Worm (Caenorhabditis elegans) whole organism, early embryonic: ENCODE measurements around the gene C12D5.9.

ENCODE experiments used
- B0310.2 ChIP-seq: sonication (generic microtip); optimal IDR thresholded peaks from 2 replicates; lab custom pipeline; 2016; ENCODE audit warnings: mild to moderate bottlenecking, missing genetic modification characterization, missing compliant biosample characterization
- F13C5.2 ChIP-seq: sonication (generic microtip); optimal IDR thresholded peaks from 2 replicates; lab custom pipeline; 2017; ENCODE audit warnings: mild to moderate bottlenecking, missing genetic modification characterization, inconsistent platforms, missing compliant biosample characterization
- ama-1 ChIP-seq: fragments of 150-350 bp; optimal IDR thresholded peaks from 2 replicates; lab custom pipeline; 2014
- ceh-36 ChIP-seq: sonication (generic microtip); optimal IDR thresholded peaks from 2 replicates; lab custom pipeline; 2016; ENCODE audit warnings: missing genetic modification characterization, inconsistent platforms, missing compliant biosample characterization
- tbx-37 ChIP-seq: fragments of 200-800 bp; sonication (Bioruptor generic); conservative IDR thresholded peaks from 2 replicates; pipeline ENCODE4 v1.3.6; 2022; ENCODE audit warnings: missing genetic modification reagents, missing genetic modification characterization, missing compliant biosample characterization

DNA sequence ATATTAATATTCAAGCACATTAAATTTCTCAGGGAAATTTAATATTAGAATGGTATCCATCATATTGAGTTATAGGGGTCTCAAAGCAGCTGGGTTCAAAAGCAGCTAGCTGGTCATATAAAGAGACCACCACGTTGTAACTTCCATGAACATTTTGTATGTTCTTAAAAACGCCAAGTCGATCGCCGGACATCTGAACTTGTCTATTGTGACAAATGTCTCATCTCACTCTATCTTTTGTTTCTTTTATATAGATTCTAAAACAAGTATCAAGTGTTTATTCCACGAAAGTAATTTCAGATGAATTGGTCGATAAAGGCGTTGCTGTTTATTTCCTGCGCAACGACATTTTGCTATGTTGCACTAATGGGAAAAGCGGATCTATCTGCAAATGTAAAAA lies 7.1 kb upstream of the C12D5.9 start, which contains the start of gene ZK105.3:
- TF ChIP-seq B0310.2 (tag; lab: Kevin White, UChicago) = no peak
- TF ChIP-seq ceh-36 (tag; lab: Kevin White, UChicago) = no peak
- no peak for TF ChIP-seq F13C5.2 (tag; lab: Kevin White, UChicago)
- no peak for TF ChIP-seq ama-1 (lab: Kevin White, UChicago)
- TF ChIP-seq tbx-37 (GFP tag; lab: Robert Waterston, UW) = no peak
